Worm (Caenorhabditis elegans) whole organism, early embryonic: ENCODE data around the gene F20G2.6.

Experiments used
- ama-1 ChIP-seq: fragments of 150-350 bp; optimal IDR thresholded peaks from 2 replicates; lab custom pipeline; 2014
- flt-1 ChIP-seq: fragments of 200-800 bp; sonication (Bioruptor generic); IDR thresholded peaks from 2 replicates; pipeline ENCODE4 v1.3.6; 2022; ENCODE audit warnings: missing genetic modification characterization, missing compliant biosample characterization
- hmbx-1 ChIP-seq: sonication (generic microtip); optimal IDR thresholded peaks from 2 replicates; lab custom pipeline; 2016; ENCODE audit warnings: mild to moderate bottlenecking, missing genetic modification characterization, missing compliant biosample characterization
- hnd-1 ChIP-seq: sonication (generic microtip); optimal IDR thresholded peaks from 2 replicates; lab custom pipeline; 2016; ENCODE audit warnings: missing genetic modification characterization, missing compliant biosample characterization
- pes-1 ChIP-seq: fragments of 200-800 bp; sonication (Bioruptor generic); IDR thresholded peaks from 2 replicates; pipeline ENCODE4 v1.3.6; 2022; ENCODE audit warnings: missing genetic modification reagents, missing genetic modification characterization, missing compliant biosample characterization
- sea-1 ChIP-seq: fragments of 200-800 bp; sonication (Bioruptor generic); conservative IDR thresholded peaks from 2 replicates; pipeline ENCODE4 v1.3.6; 2022; ENCODE audit warnings: missing genetic modification characterization, missing compliant biosample characterization

- TF ChIP-seq sea-1, result no peak
- no peak for TF ChIP-seq flt-1 (GFP tag; lab: Robert Waterston, UW)
- TF ChIP-seq hnd-1 (tag; lab: Kevin White, UChicago), result no peak
- TF ChIP-seq ama-1 (lab: Kevin White, UChicago), result no peak
- no peak for TF ChIP-seq hmbx-1 (tag; lab: Kevin White, UChicago)
- no peak for TF ChIP-seq pes-1 (GFP tag; lab: Robert Waterston, UW)
Observed at ce11 chrV:13787948-13788681, 25.2 kb downstream of the F20G2.6 start.
